Worm (Caenorhabditis elegans) whole organism, late embryonic: ENCODE measurements around the gene srbc-45.

ENCODE experiments used
- C38D4.7 ChIP-seq: fragments of 200-800 bp; sonication (Bioruptor generic); optimal IDR thresholded peaks from 2 replicates; lab custom pipeline; 2018; ENCODE audit warnings: mild to moderate bottlenecking, missing genetic modification characterization, moderate library complexity, missing compliant biosample characterization
- F13H6.1 ChIP-seq: sonication (generic microtip); optimal IDR thresholded peaks from 2 replicates; lab custom pipeline; 2016; ENCODE audit warnings: missing genetic modification characterization, missing compliant biosample characterization
- T23F11.4 ChIP-seq: fragments of 200-800 bp; sonication (Bioruptor generic); optimal IDR thresholded peaks from 2 replicates; lab custom pipeline; 2018; ENCODE audit warnings: mild to moderate bottlenecking, missing genetic modification characterization, missing compliant biosample characterization
- Y22D7AL.16 ChIP-seq: sonication (generic microtip); optimal IDR thresholded peaks from 2 replicates; lab custom pipeline; 2016; ENCODE audit warnings: missing genetic modification characterization, missing compliant biosample characterization
- ceh-14 ChIP-seq: sonication (generic microtip); optimal IDR thresholded peaks from 2 replicates; lab custom pipeline; 2016; ENCODE audit warnings: missing genotype, missing genetic modification characterization, missing compliant biosample characterization
- ceh-18 ChIP-seq: sonication (generic microtip); optimal IDR thresholded peaks from 2 replicates; lab custom pipeline; 2016; ENCODE audit warnings: missing genetic modification characterization, missing compliant biosample characterization
- ceh-19 ChIP-seq: fragments of 200-800 bp; sonication (Bioruptor generic); optimal IDR thresholded peaks from 2 replicates; lab custom pipeline; 2018; ENCODE audit warnings: mild to moderate bottlenecking, missing genetic modification characterization, missing compliant biosample characterization
- ceh-2 ChIP-seq: sonication (generic microtip); optimal IDR thresholded peaks from 2 replicates; lab custom pipeline; 2016; ENCODE audit warnings: missing genotype, missing genetic modification characterization, missing compliant biosample characterization
- ceh-22 ChIP-seq: sonication (generic microtip); optimal IDR thresholded peaks from 2 replicates; lab custom pipeline; 2017; ENCODE audit warnings: missing biosample characterization, missing genetic modification characterization
- ceh-31 ChIP-seq: sonication (generic microtip); optimal IDR thresholded peaks from 2 replicates; lab custom pipeline; 2016; ENCODE audit warnings: missing genetic modification characterization, missing compliant biosample characterization
- ceh-48 ChIP-seq: sonication (generic microtip); optimal IDR thresholded peaks from 2 replicates; lab custom pipeline; 2016; ENCODE audit warnings: missing genetic modification characterization, inconsistent platforms, missing compliant biosample characterization
- ceh-9 ChIP-seq: sonication (generic microtip); optimal IDR thresholded peaks from 2 replicates; lab custom pipeline; 2016; ENCODE audit warnings: mild to moderate bottlenecking, missing genetic modification characterization, inconsistent platforms, missing compliant biosample characterization
- che-1 ChIP-seq: sonication (generic microtip); optimal IDR thresholded peaks from 2 replicates; lab custom pipeline; 2016; ENCODE audit warnings: mild to moderate bottlenecking, missing genetic modification characterization, missing compliant biosample characterization
- elt-4 ChIP-seq: sonication (generic microtip); optimal IDR thresholded peaks from 2 replicates; lab custom pipeline; 2016; ENCODE audit warnings: missing genetic modification characterization, missing compliant biosample characterization
- ets-4 ChIP-seq: sonication (generic microtip); optimal IDR thresholded peaks from 2 replicates; lab custom pipeline; 2016; ENCODE audit warnings: missing genetic modification characterization, missing compliant biosample characterization
- fkh-10 ChIP-seq: fragments of 150-350 bp; optimal IDR thresholded peaks from 2 replicates; lab custom pipeline; 2014; ENCODE audit warnings: missing biosample characterization, missing genetic modification reagents, missing genetic modification characterization
- fkh-6 ChIP-seq: sonication (generic microtip); optimal IDR thresholded peaks from 2 replicates; lab custom pipeline; 2016; ENCODE audit warnings: missing genetic modification characterization, missing compliant biosample characterization
- gmeb-2 ChIP-seq: sonication (generic microtip); optimal IDR thresholded peaks from 2 replicates; lab custom pipeline; 2016; ENCODE audit warnings: missing genetic modification characterization, inconsistent platforms, missing compliant biosample characterization
- hlh-30 ChIP-seq: sonication (generic microtip); optimal IDR thresholded peaks from 2 replicates; lab custom pipeline; 2017; ENCODE audit warnings: antibody characterized with exemption, missing genetic modification characterization, missing compliant biosample characterization; ENCODE audit not compliant: insufficient read depth
- hlh-6 ChIP-seq: sonication (generic microtip); optimal IDR thresholded peaks from 2 replicates; lab custom pipeline; 2016; ENCODE audit warnings: missing genotype, missing genetic modification characterization, missing compliant biosample characterization
- hlh-8 ChIP-seq: sonication (generic microtip); optimal IDR thresholded peaks from 2 replicates; lab custom pipeline; 2016; ENCODE audit warnings: missing genotype, missing genetic modification characterization, missing compliant biosample characterization
- nfya-1 ChIP-seq: sonication (generic microtip); optimal IDR thresholded peaks from 2 replicates; lab custom pipeline; 2017; ENCODE audit warnings: missing genetic modification characterization, mild to moderate bottlenecking, missing compliant biosample characterization, antibody characterized with exemption, moderate library complexity
- odd-2 ChIP-seq: sonication (generic microtip); optimal IDR thresholded peaks from 2 replicates; lab custom pipeline; 2017; ENCODE audit warnings: antibody characterized with exemption, mild to moderate bottlenecking, missing genetic modification characterization, missing compliant biosample characterization
- pag-3 ChIP-seq: sonication (generic microtip); optimal IDR thresholded peaks from 2 replicates; lab custom pipeline; 2016; ENCODE audit warnings: missing compliant biosample characterization, missing genetic modification characterization, borderline replicate concordance
- pax-1 ChIP-seq: fragments of 150-350 bp; optimal IDR thresholded peaks from 2 replicates; lab custom pipeline; 2014; ENCODE audit warnings: missing biosample characterization, missing genetic modification characterization
- sdc-2 ChIP-seq: sonication (generic microtip); optimal IDR thresholded peaks from 2 replicates; lab custom pipeline; 2016; ENCODE audit warnings: missing genotype, missing genetic modification characterization, missing compliant biosample characterization
- sox-2 ChIP-seq: fragments of 200-800 bp; sonication (Bioruptor generic); IDR thresholded peaks from 2 replicates; pipeline ENCODE4 v1.3.6; 2022; ENCODE audit warnings: missing genetic modification reagents, missing genetic modification characterization, missing compliant biosample characterization
- syd-9 ChIP-seq: sonication (generic microtip); optimal IDR thresholded peaks from 2 replicates; lab custom pipeline; 2016; ENCODE audit warnings: mild to moderate bottlenecking, missing genetic modification characterization, moderate library complexity, missing compliant biosample characterization
- tbx-2 ChIP-seq: sonication (generic microtip); optimal IDR thresholded peaks from 2 replicates; lab custom pipeline; 2016; ENCODE audit warnings: missing genetic modification characterization, missing compliant biosample characterization
- unc-42 ChIP-seq: sonication (generic microtip); optimal IDR thresholded peaks from 2 replicates; lab custom pipeline; 2016; ENCODE audit warnings: missing genotype, missing genetic modification characterization, missing compliant biosample characterization
- unc-55 ChIP-seq: sonication (generic microtip); optimal IDR thresholded peaks from 2 replicates; lab custom pipeline; 2017; ENCODE audit warnings: missing biosample characterization, missing genetic modification reagents, missing genetic modification characterization
- unc-86 ChIP-seq: sonication (generic microtip); optimal IDR thresholded peaks from 2 replicates; lab custom pipeline; 2016; ENCODE audit warnings: missing genetic modification characterization, missing compliant biosample characterization

srbc-45 gene

DNA sequence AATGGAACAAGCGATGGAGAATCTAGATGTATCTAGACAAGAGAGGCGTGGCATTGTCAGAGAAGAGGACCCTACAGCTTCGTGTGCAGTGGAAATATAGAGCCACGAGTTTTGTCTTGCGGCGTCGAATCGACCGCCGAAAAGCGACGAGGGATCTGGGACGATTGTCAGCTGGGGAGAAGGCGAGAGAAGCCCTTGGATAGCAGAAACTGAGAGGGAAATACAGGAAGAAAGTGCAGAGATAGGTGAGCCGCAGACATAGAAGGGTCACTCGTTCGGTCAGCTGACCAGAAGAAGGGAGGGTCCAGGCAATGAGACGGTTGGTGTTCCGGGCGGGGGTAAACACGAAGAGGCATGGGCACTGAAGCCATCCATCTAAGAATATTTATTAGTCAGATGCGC, 11.1 kb downstream of the srbc-45 start (continued):
- TF ChIP-seq hlh-6 (tag; lab: Kevin White, UChicago) (peak; percentile 58), Y22D7AL.16 (tag; lab: Kevin White, UChicago) (no peak), unc-55 (GFP tag; lab: Kevin White, UChicago) (peak; percentile 70), fkh-10 (GFP tag; lab: Kevin White, UChicago) (no peak), odd-2 (tag; lab: Kevin White, UChicago) (no peak), hlh-8 (tag; lab: Kevin White, UChicago) (no peak), ceh-31 (tag; lab: Kevin White, UChicago) (peak; percentile 76), F13H6.1 (tag; lab: Kevin White, UChicago) (peak; percentile 63), C38D4.7 (GFP tag; lab: Kevin White, UChicago) (no peak), sox-2 (GFP tag; lab: Robert Waterston, UW) (no peak), ceh-9 (no peak), ets-4 (tag; lab: Kevin White, UChicago) (peak; percentile 23), fkh-6 (tag; lab: Kevin White, UChicago) (no peak), unc-86 (tag; lab: Kevin White, UChicago) (no peak), sdc-2 (tag; lab: Kevin White, UChicago) (peak; percentile 28)

DNA sequence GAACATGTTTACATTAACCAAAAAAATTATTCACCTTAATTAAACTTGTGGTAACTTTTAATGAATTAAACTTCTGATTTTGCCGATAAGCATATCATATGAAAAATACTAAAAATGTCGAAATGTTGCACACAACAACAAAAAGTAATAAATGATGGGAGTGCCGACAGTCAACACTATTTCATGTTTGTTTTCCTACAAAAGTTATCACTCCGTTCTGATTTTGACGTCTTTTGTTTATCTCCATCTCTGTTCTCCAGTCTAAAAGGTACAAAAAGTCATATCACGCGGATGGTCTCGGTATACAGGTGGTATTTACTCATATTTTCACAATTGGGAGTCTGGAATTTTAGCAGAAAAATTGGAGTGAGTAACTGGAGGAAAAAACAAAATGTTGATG, 12.0 kb downstream of the srbc-45 start:
- no peak for TF ChIP-seq nfya-1
- TF ChIP-seq unc-86 (tag; lab: Kevin White, UChicago), result no peak
- TF ChIP-seq ceh-18 (tag; lab: Kevin White, UChicago), result no peak
- no peak for TF ChIP-seq odd-2 (tag; lab: Kevin White, UChicago)
- TF ChIP-seq elt-4, result no peak
- no peak for TF ChIP-seq T23F11.4 (GFP tag; lab: Kevin White, UChicago)
- no peak for TF ChIP-seq unc-55 (GFP tag; lab: Kevin White, UChicago)

DNA sequence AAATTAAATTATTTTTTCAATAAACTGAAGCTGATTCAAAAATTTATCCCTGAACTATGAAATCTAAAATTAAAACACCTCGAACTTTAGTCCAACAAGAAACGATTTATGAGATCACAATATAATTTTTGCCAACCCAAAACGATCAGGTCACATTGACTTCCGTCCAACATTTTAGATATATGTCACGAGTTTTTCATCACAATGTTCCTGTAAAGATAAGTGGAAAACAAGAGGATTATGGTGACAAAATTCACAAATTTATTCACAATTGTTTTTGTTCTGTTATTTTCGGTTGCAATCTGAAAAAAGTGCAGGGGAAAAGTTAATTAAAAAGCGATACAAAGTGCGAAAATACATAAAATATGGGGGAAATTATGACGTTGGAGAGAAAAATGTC, 13.3 kb downstream of the srbc-45 start:
- TF ChIP-seq fkh-10 (GFP tag; lab: Kevin White, UChicago) (no peak), pax-1 (tag; lab: Kevin White, UChicago) (no peak), syd-9 (tag; lab: Kevin White, UChicago) (no peak), odd-2 (tag; lab: Kevin White, UChicago) (no peak), pag-3 (tag; lab: Kevin White, UChicago) (no peak), unc-86 (tag; lab: Kevin White, UChicago) (no peak), ets-4 (tag; lab: Kevin White, UChicago) (no peak), unc-42 (tag; lab: Kevin White, UChicago) (no peak), ceh-22 (tag; lab: Kevin White, UChicago) (no peak), hlh-30 (no peak)

DNA sequence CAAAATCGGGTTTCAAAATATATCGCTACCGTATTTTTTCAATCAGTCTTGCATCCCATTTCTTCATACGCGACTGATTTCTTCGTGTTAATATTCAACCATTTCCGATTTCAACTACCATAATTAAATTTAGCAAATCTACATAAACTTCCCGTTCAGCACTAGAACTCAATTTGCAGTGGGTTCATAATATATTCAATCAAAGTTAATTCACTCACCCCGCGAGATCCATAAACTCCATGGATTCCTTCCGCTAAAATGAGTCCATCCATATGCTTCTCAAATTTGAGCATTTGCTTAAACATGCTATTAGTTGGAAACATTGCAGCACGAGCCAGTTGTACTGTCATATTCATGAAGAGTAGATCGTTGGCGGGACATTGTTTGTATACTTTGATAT, 15.1 kb downstream of the srbc-45 start:
- no peak for TF ChIP-seq hlh-30
- TF ChIP-seq unc-42 (tag; lab: Kevin White, UChicago), result peak; percentile 65

DNA sequence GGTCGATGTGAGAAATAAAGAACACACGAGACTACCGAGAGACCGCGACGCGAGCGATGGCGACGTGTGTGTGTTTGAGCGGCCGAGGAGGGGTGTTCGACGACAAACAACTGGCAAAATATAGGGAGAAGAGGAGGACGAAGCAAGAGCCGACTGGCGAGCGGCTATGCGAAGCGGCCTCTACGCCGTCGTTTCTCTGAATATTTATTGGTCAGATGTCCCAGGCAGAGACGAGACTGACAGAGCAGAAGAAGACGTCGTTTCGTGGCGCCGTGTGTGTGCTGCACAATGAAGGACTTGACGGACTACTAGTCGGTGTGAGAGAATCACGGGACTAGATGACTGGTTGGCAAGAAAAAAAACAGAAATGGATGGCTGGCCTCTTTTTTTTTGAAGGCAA, 15.8 kb downstream of the srbc-45 start:
- TF ChIP-seq hlh-6 (tag; lab: Kevin White, UChicago) (peak; percentile 41), ceh-31 (tag; lab: Kevin White, UChicago) (no peak), gmeb-2 (no peak), ceh-14 (tag; lab: Kevin White, UChicago) (peak; percentile 4), C38D4.7 (GFP tag; lab: Kevin White, UChicago) (no peak), ceh-19 (GFP tag; lab: Kevin White, UChicago) (no peak), hlh-30 (no peak), tbx-2 (tag; lab: Kevin White, UChicago) (peak; percentile 20), ceh-48 (no peak), elt-4 (no peak), ceh-2 (tag; lab: Kevin White, UChicago) (peak; percentile 13), che-1 (tag; lab: Kevin White, UChicago) (no peak), syd-9 (tag; lab: Kevin White, UChicago) (peak; percentile 20)
